Worm (Caenorhabditis elegans): Measurements from ENCODE around the gene nit-1.

- no peak for TF ChIP-seq elt-3 (tag; optimal IDR thresholded peaks at IDR 0.05)
- TF ChIP-seq lir-3 (tag; optimal IDR thresholded peaks at IDR 0.05; ENCODE audit: poor library complexity) = no peak
- no peak for TF ChIP-seq pag-3 (tag; optimal IDR thresholded peaks at IDR 0.05; ENCODE audit: borderline replicate concordance, insufficient read depth)
- peak in 1 of 3 experiments; percentile 12 for TF ChIP-seq ceh-82 (tag; optimal IDR thresholded peaks at IDR 0.05)
- TF ChIP-seq nhr-237 (tag; optimal IDR thresholded peaks at IDR 0.05) = no peak
- no peak for TF ChIP-seq unc-86 (tag; optimal IDR thresholded peaks at IDR 0.05)
- peak in 1 of 2 experiments; percentile 35 for TF ChIP-seq lsy-2 (tag; optimal IDR thresholded peaks at IDR 0.05)
- no peak for TF ChIP-seq lin-39 (tag; optimal IDR thresholded peaks at IDR 0.05)
- peak; percentile 57 for TF ChIP-seq lin-15B (tag; optimal IDR thresholded peaks at IDR 0.05)
- no peak for TF ChIP-seq skn-1 (tag; optimal IDR thresholded peaks at IDR 0.05)
- TF ChIP-seq nhr-90 (tag; optimal IDR thresholded peaks at IDR 0.05; ENCODE audit: poor library complexity) = no peak
- no peak for TF ChIP-seq rnt-1 (tag; optimal IDR thresholded peaks at IDR 0.05)
- TF ChIP-seq nhr-11 (tag; optimal IDR thresholded peaks at IDR 0.05) = no peak
These were observed 34.4 kb upstream of the nit-1 start for ce11 chrIII:3887586-3887985.
